Worm (Caenorhabditis elegans) whole organism, L3 larva: Measurements from ENCODE around the gene M151.2.

Experiments used
- ZK546.5 ChIP-seq: sonication (generic microtip); optimal IDR thresholded peaks from 2 replicates; lab custom pipeline; 2017; ENCODE audit warnings: missing biosample characterization, missing genetic modification characterization
- ama-1 ChIP-seq: fragments of 150-350 bp; optimal IDR thresholded peaks from 2 replicates; lab custom pipeline; 2018
- ceh-9 ChIP-seq: sonication (generic microtip); optimal IDR thresholded peaks from 2 replicates; lab custom pipeline; 2018; ENCODE audit warnings: missing biosample characterization, missing genetic modification characterization
- fkh-2 ChIP-seq: fragments of 150-350 bp; optimal IDR thresholded peaks from 2 replicates; lab custom pipeline; 2014; ENCODE audit warnings: missing biosample characterization, missing genetic modification reagents, missing genetic modification characterization
- jun-1 ChIP-seq: fragments of 150-350 bp; optimal IDR thresholded peaks from 2 replicates; lab custom pipeline; 2014; ENCODE audit warnings: missing biosample characterization, missing genetic modification reagents, missing genetic modification characterization
- nfya-1 ChIP-seq: sonication (generic microtip); optimal IDR thresholded peaks from 2 replicates; lab custom pipeline; 2017; ENCODE audit warnings: missing genetic modification characterization, mild to moderate bottlenecking, missing compliant biosample characterization, antibody characterized with exemption, moderate library complexity; ENCODE audit not compliant: insufficient read depth
- nhr-12 ChIP-seq: fragments of 150-350 bp; optimal IDR thresholded peaks from 2 replicates; lab custom pipeline; 2014; ENCODE audit warnings: missing biosample characterization, missing genetic modification characterization
- nhr-23 ChIP-seq: fragments of 150-350 bp; optimal IDR thresholded peaks from 2 replicates; lab custom pipeline; 2014; ENCODE audit warnings: missing biosample characterization, missing genetic modification reagents, missing genetic modification characterization
- nhr-76 ChIP-seq: fragments of 150-350 bp; sonication (generic microtip); optimal IDR thresholded peaks from 5 replicates; lab custom pipeline; 2014; ENCODE audit warnings: missing biosample characterization, missing genetic modification characterization
- pha-4 ChIP-seq: fragments of 150-350 bp; optimal IDR thresholded peaks from 2 replicates; lab custom pipeline; 2014; ENCODE audit warnings: missing biosample characterization, missing genetic modification reagents, missing genetic modification characterization
- skn-1 ChIP-seq: fragments of 150-350 bp; optimal IDR thresholded peaks from 2 replicates; lab custom pipeline; 2014; ENCODE audit warnings: missing biosample characterization, missing genetic modification characterization
- unc-39 ChIP-seq: sonication (generic microtip); optimal IDR thresholded peaks from 4 replicates; lab custom pipeline; 2017; ENCODE audit warnings: missing biosample characterization, missing genetic modification characterization
- unc-62 ChIP-seq: fragments of 150-350 bp; sonication (generic microtip); optimal IDR thresholded peaks from 4 replicates; lab custom pipeline; 2014; ENCODE audit warnings: missing biosample characterization, missing genetic modification reagents, missing genetic modification characterization

ce11 chrII:3581752-3582151 lies 49.2 kb upstream of the M151.2 start, which contains the start of gene srh-59:
- TF ChIP-seq ama-1 (no peak), jun-1 (tag; lab: Kevin White, UChicago) (no peak), fkh-2 (tag; lab: Kevin White, UChicago) (no peak), unc-39 (no peak), nhr-12 (tag; lab: Kevin White, UChicago) (no peak), unc-62 (GFP tag; lab: Kevin White, UChicago) (no peak), nfya-1 (tag; lab: Kevin White, UChicago) (no peak), nhr-23 (tag; lab: Kevin White, UChicago) (no peak), skn-1 (no peak), nhr-76 (tag; lab: Kevin White, UChicago) (no peak), ZK546.5 (tag; lab: Kevin White, UChicago) (no peak), ceh-9 (tag; lab: Kevin White, UChicago) (no peak), pha-4 (tag; lab: Kevin White, UChicago) (no peak)
